Worm (Caenorhabditis elegans): ENCODE data around the gene sra-39.

sra-39 gene

ce11 chrX:13920374-13920986 is 17.3 kb upstream of the sra-39 start (continued):
- TF ChIP-seq ceh-44 (GFP tag; IDR thresholded peaks at IDR 0.05), result no peak
- no peak for TF ChIP-seq daf-19 (GFP tag; conservative IDR thresholded peaks at IDR 0.05)
- TF ChIP-seq ama-1 (optimal IDR thresholded peaks at IDR 0.05), result peak; percentile 9
- TF ChIP-seq ceh-20 (GFP tag; IDR thresholded peaks at IDR 0.05), result no peak
- TF ChIP-seq ctbp-1 (GFP tag; IDR thresholded peaks at IDR 0.05), result 0 out of 2 replicates have a peak, but pooled peaks have one; percentile 44
- no peak for TF ChIP-seq lin-39 (tag; optimal IDR thresholded peaks at IDR 0.05)
- TF ChIP-seq nhr-28 (tag; optimal IDR thresholded peaks at IDR 0.05), result peak; percentile 68
- no peak for TF ChIP-seq T20F7.1 (GFP tag; optimal IDR thresholded peaks at IDR 0.05)
- no peak for TF ChIP-seq F37D6.2 (tag; optimal IDR thresholded peaks at IDR 0.05)
- no peak for TF ChIP-seq Y48G9A.11 (GFP tag; IDR thresholded peaks at IDR 0.05)
- TF ChIP-seq zip-11 (GFP tag; IDR thresholded peaks at IDR 0.05), result no peak
- no peak for TF ChIP-seq lin-13 (GFP tag; optimal IDR thresholded peaks at IDR 0.05)
- peak; percentile 77 for TF ChIP-seq hlh-11 (tag; optimal IDR thresholded peaks at IDR 0.05)
- TF ChIP-seq unc-130 (GFP tag; optimal IDR thresholded peaks at IDR 0.05), result no peak
- TF ChIP-seq dmd-9 (GFP tag; IDR thresholded peaks at IDR 0.05), result no peak
- TF ChIP-seq daf-16 (GFP tag; optimal IDR thresholded peaks at IDR 0.05), result no peak
- TF ChIP-seq daf-16 (tag; optimal IDR thresholded peaks at IDR 0.05), result no peak
- TF ChIP-seq egl-27 (tag; optimal IDR thresholded peaks at IDR 0.05), result no peak
- TF ChIP-seq tra-1 (GFP tag; IDR thresholded peaks at IDR 0.05), result no peak
- no peak for TF ChIP-seq R02D3.7 (tag; optimal IDR thresholded peaks at IDR 0.05)
- no peak for TF ChIP-seq duxl-1 (tag; optimal IDR thresholded peaks at IDR 0.05; ENCODE audit: poor library complexity)
- no peak for TF ChIP-seq skn-1 (tag; optimal IDR thresholded peaks at IDR 0.05)
- no peak for TF ChIP-seq nhr-237 (tag; optimal IDR thresholded peaks at IDR 0.05)
- no peak for TF ChIP-seq zfp-2 (tag; optimal IDR thresholded peaks at IDR 0.05)
- no peak for TF ChIP-seq dmd-8 (GFP tag; IDR thresholded peaks at IDR 0.05)
- 0 out of 2 replicates have a peak, but pooled peaks have one; percentile 47 for TF ChIP-seq Y75B8A.6 (GFP tag; IDR thresholded peaks at IDR 0.05)
- TF ChIP-seq madf-9 (GFP tag; conservative IDR thresholded peaks at IDR 0.05), result no peak
- no peak for TF ChIP-seq lin-38 (GFP tag; IDR thresholded peaks at IDR 0.05)

DNA sequence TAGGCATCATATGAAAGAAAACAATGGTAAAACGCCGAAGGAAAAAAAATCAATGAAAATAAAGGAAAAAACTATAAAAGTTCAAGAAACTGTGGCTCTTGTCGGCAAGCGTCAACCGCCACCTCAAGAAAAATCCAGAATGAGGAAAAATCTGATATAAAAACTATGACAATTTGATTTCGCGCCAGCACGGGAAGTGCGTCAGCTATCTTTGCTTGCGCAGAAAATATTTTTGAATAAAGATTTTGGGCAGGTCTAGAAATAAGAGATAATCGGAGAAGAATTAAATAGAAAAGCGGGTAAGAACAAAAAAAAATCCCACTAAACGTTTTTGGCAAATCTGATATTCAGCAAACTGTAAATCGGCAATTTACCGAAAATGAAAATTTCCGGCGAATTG is 14.9 kb upstream of the sra-39 start:
- TF ChIP-seq tra-1 (GFP tag; IDR thresholded peaks at IDR 0.05), result no peak
- peak in 1 of 2 experiments; percentile 1 for TF ChIP-seq unc-62 (GFP tag; optimal IDR thresholded peaks at IDR 0.05 in 1 of 2)
- TF ChIP-seq unc-62 (tag; optimal IDR thresholded peaks at IDR 0.05), result no peak
- peak; percentile 31 for TF ChIP-seq dve-1 (tag; optimal IDR thresholded peaks at IDR 0.05; ENCODE audit: insufficient read depth)
- TF ChIP-seq hlh-11 (tag; optimal IDR thresholded peaks at IDR 0.05), result no peak
- peak in 1 of 2 experiments; percentile 23 for TF ChIP-seq lsy-2 (tag; optimal IDR thresholded peaks at IDR 0.05)
- TF ChIP-seq dmd-6 (GFP tag; IDR thresholded peaks at IDR 0.05), result 0 out of 2 replicates have a peak, but pooled peaks have one; percentile 27
- TF ChIP-seq mes-2 (tag; optimal IDR thresholded peaks at IDR 0.05; ENCODE audit: poor library complexity, severe bottlenecking), result peak; percentile 43
- TF ChIP-seq dpl-1 (GFP tag; optimal IDR thresholded peaks at IDR 0.05), result peak; percentile 76
- TF ChIP-seq skn-1 (tag; optimal IDR thresholded peaks at IDR 0.05), result no peak

- peak; percentile 78 for TF ChIP-seq hlh-11 (tag; optimal IDR thresholded peaks at IDR 0.05)
- TF ChIP-seq dve-1 (tag; optimal IDR thresholded peaks at IDR 0.05; ENCODE audit: insufficient read depth), result peak; percentile 76
- TF ChIP-seq F37D6.2 (tag; optimal IDR thresholded peaks at IDR 0.05), result no peak
- TF ChIP-seq daf-19 (GFP tag; conservative IDR thresholded peaks at IDR 0.05), result no peak
- no peak for TF ChIP-seq lin-38 (GFP tag; IDR thresholded peaks at IDR 0.05)
- TF ChIP-seq nhr-41 (GFP tag; IDR thresholded peaks at IDR 0.05), result no peak
- no peak for TF ChIP-seq egl-27 (tag; optimal IDR thresholded peaks at IDR 0.05)
- no peak for TF ChIP-seq F26F4.8 (GFP tag; conservative IDR thresholded peaks at IDR 0.05)
- no peak for TF ChIP-seq vab-7 (GFP tag; IDR thresholded peaks at IDR 0.05)
- peak in 1 of 2 experiments; percentile 62 for TF ChIP-seq mdl-1 (tag; optimal IDR thresholded peaks at IDR 0.05)
- no peak for TF ChIP-seq egl-43 (GFP tag; IDR thresholded peaks at IDR 0.05)
- no peak for TF ChIP-seq ceh-82 (tag; optimal IDR thresholded peaks at IDR 0.05)
- TF ChIP-seq mxl-3 (GFP tag; optimal IDR thresholded peaks at IDR 0.05), result peak; percentile 25
- no peak for TF ChIP-seq lin-29 (GFP tag; IDR thresholded peaks at IDR 0.05)
- no peak for TF ChIP-seq Y105C5A.15 (GFP tag; IDR thresholded peaks at IDR 0.05)
- TF ChIP-seq nhr-237 (tag; optimal IDR thresholded peaks at IDR 0.05), result no peak
- TF ChIP-seq ceh-32 (tag; optimal IDR thresholded peaks at IDR 0.05; ENCODE audit: poor library complexity), result no peak
- TF ChIP-seq aly-2 (tag; optimal IDR thresholded peaks at IDR 0.05), result no peak
- TF ChIP-seq F10B5.3 (tag; optimal IDR thresholded peaks at IDR 0.05), result no peak
Measured at ce11 chrX:13917121-13917755, 14.0 kb upstream of the sra-39 start, which contains the start of gene ekl-5. Gene ekl-5 (minus strand): TSS chrX:13917171.

Measured in whole organism, L4 larva.